Worm (Caenorhabditis elegans) whole organism, mixed stage, embryonic: Measurements from ENCODE around the gene K10C2.14.

ENCODE experiments used
- bed-3 ChIP-seq: fragments of 200-800 bp; sonication (Bioruptor generic); optimal IDR thresholded peaks from 3 replicates; lab custom pipeline; 2018; ENCODE audit warnings: mild to moderate bottlenecking, missing genetic modification characterization, moderate library complexity, missing compliant biosample characterization
- blmp-1 ChIP-seq: fragments of 150-350 bp; optimal IDR thresholded peaks from 2 replicates; lab custom pipeline; 2014; ENCODE audit warnings: missing biosample characterization, missing genetic modification characterization
- ceh-39 ChIP-seq: fragments of 150-350 bp; optimal IDR thresholded peaks from 2 replicates; lab custom pipeline; 2014; ENCODE audit warnings: missing biosample characterization, missing genetic modification characterization
- ceh-43 ChIP-seq: fragments of 200-800 bp; sonication (Bioruptor generic); optimal IDR thresholded peaks from 2 replicates; lab custom pipeline; 2018; ENCODE audit warnings: mild to moderate bottlenecking, missing genetic modification characterization, moderate library complexity, missing compliant biosample characterization
- ces-1 ChIP-seq: fragments of 150-350 bp; optimal IDR thresholded peaks from 2 replicates; lab custom pipeline; 2014; ENCODE audit warnings: missing biosample characterization, missing genetic modification reagents, missing genetic modification characterization
- cnd-1 ChIP-seq: fragments of 200-800 bp; sonication (Bioruptor generic); optimal IDR thresholded peaks from 2 replicates; lab custom pipeline; 2018; ENCODE audit warnings: mild to moderate bottlenecking, missing genetic modification characterization, missing compliant biosample characterization
- drap-1 ChIP-seq: fragments of 200-800 bp; sonication (Bioruptor generic); optimal IDR thresholded peaks from 3 replicates; lab custom pipeline; 2018; ENCODE audit warnings: mild to moderate bottlenecking, missing genetic modification characterization, missing compliant biosample characterization
- elt-1 ChIP-seq: sonication (generic microtip); optimal IDR thresholded peaks from 2 replicates; lab custom pipeline; 2017; ENCODE audit warnings: missing genetic modification characterization, mild to moderate bottlenecking, missing compliant biosample characterization, antibody characterized with exemption, moderate library complexity, borderline replicate concordance; ENCODE audit not compliant: insufficient read depth
- flh-1 ChIP-seq: fragments of 200-800 bp; sonication (Bioruptor generic); optimal IDR thresholded peaks from 2 replicates; lab custom pipeline; 2018; ENCODE audit warnings: mild to moderate bottlenecking, missing genetic modification characterization, moderate library complexity, missing compliant biosample characterization
- ham-2 ChIP-seq: fragments of 200-800 bp; sonication (Bioruptor generic); optimal IDR thresholded peaks from 2 replicates; lab custom pipeline; 2018; ENCODE audit warnings: mild to moderate bottlenecking, missing genetic modification characterization, missing compliant biosample characterization
- lin-13 ChIP-seq: fragments of 150-350 bp; optimal IDR thresholded peaks from 2 replicates; lab custom pipeline; 2014; ENCODE audit warnings: missing biosample characterization, missing genetic modification characterization
- lsy-2 ChIP-seq: fragments of 150-350 bp; optimal IDR thresholded peaks from 2 replicates; lab custom pipeline; 2014; ENCODE audit warnings: missing biosample characterization, missing genetic modification characterization
- mab-5 ChIP-seq: fragments of 150-350 bp; optimal IDR thresholded peaks from 2 replicates; lab custom pipeline; 2014; ENCODE audit warnings: missing biosample characterization, missing genetic modification characterization
- mep-1 ChIP-seq: fragments of 150-350 bp; optimal IDR thresholded peaks from 2 replicates; lab custom pipeline; 2017; ENCODE audit warnings: missing biosample characterization, missing genetic modification reagents, missing genetic modification characterization, inconsistent platforms
- mls-2 ChIP-seq: sonication (generic microtip); optimal IDR thresholded peaks from 2 replicates; lab custom pipeline; 2016; ENCODE audit warnings: mild to moderate bottlenecking, missing genetic modification characterization, moderate library complexity, missing compliant biosample characterization
- nhr-12 ChIP-seq: fragments of 150-350 bp; optimal IDR thresholded peaks from 2 replicates; lab custom pipeline; 2014; ENCODE audit warnings: missing biosample characterization, missing genetic modification characterization
- nhr-2 ChIP-seq: fragments of 150-350 bp; optimal IDR thresholded peaks from 2 replicates; lab custom pipeline; 2014; ENCODE audit warnings: missing biosample characterization, missing genetic modification characterization
- nhr-237 ChIP-seq: fragments of 150-350 bp; optimal IDR thresholded peaks from 2 replicates; lab custom pipeline; 2014; ENCODE audit warnings: missing biosample characterization, missing genetic modification characterization
- nhr-28 ChIP-seq: fragments of 150-350 bp; optimal IDR thresholded peaks from 2 replicates; lab custom pipeline; 2014; ENCODE audit warnings: missing biosample characterization, missing genetic modification characterization
- nhr-76 ChIP-seq: sonication (generic microtip); optimal IDR thresholded peaks from 2 replicates; lab custom pipeline; 2017; ENCODE audit warnings: missing biosample characterization, missing genetic modification characterization
- pha-4 ChIP-seq: fragments of 150-350 bp; optimal IDR thresholded peaks from 2 replicates; lab custom pipeline; 2018; ENCODE audit warnings: missing biosample characterization, missing genetic modification reagents, missing genetic modification characterization
- sem-2 ChIP-seq: fragments of 200-800 bp; sonication (Bioruptor generic); optimal IDR thresholded peaks from 2 replicates; lab custom pipeline; 2018; ENCODE audit warnings: mild to moderate bottlenecking, missing genetic modification characterization, missing compliant biosample characterization
- snpc-4 ChIP-seq: fragments of 150-350 bp; optimal IDR thresholded peaks from 2 replicates; lab custom pipeline; 2014; ENCODE audit warnings: missing biosample characterization, missing genetic modification characterization
- sptf-1 ChIP-seq: sonication (generic microtip); optimal IDR thresholded peaks from 2 replicates; lab custom pipeline; 2017; ENCODE audit warnings: mild to moderate bottlenecking, missing genetic modification characterization, moderate library complexity, missing compliant biosample characterization
- tbx-8 ChIP-seq: fragments of 200-800 bp; sonication (Bioruptor generic); optimal IDR thresholded peaks from 2 replicates; lab custom pipeline; 2018; ENCODE audit warnings: mild to moderate bottlenecking, missing genetic modification characterization, moderate library complexity, missing compliant biosample characterization
- unc-120 ChIP-seq: sonication (generic microtip); optimal IDR thresholded peaks from 2 replicates; lab custom pipeline; 2017; ENCODE audit warnings: missing genetic modification characterization, missing compliant biosample characterization; ENCODE audit not compliant: poor library complexity, severe bottlenecking
- unc-39 ChIP-seq: fragments of 150-350 bp; optimal IDR thresholded peaks from 2 replicates; lab custom pipeline; 2014; ENCODE audit warnings: missing biosample characterization, missing genetic modification characterization
- unc-62 ChIP-seq: fragments of 150-350 bp; optimal IDR thresholded peaks from 2 replicates; lab custom pipeline; 2014; ENCODE audit warnings: missing biosample characterization, missing genetic modification reagents, missing genetic modification characterization
- ztf-11 ChIP-seq: fragments of 150-350 bp; optimal IDR thresholded peaks from 2 replicates; lab custom pipeline; 2014; ENCODE audit warnings: missing biosample characterization, missing genetic modification characterization

The K10C2.14 gene

ce11 chrX:6467462-6467861 lies 27.1 kb upstream of the K10C2.14 start, which contains the start of gene C15B12.3:
Gene C15B12.3, minus strand, starts transcription at chrX:6467562.
- TF ChIP-seq ceh-39 (tag; lab: Kevin White, UChicago) (no peak), sem-2 (GFP tag; lab: Kevin White, UChicago) (no peak), flh-1 (no peak), nhr-28 (tag; lab: Kevin White, UChicago) (no peak), lin-13 (tag; lab: Kevin White, UChicago) (no peak), mls-2 (tag; lab: Kevin White, UChicago) (no peak), nhr-76 (tag; lab: Kevin White, UChicago) (no peak), lsy-2 (tag; lab: Kevin White, UChicago) (no peak), ham-2 (GFP tag; lab: Kevin White, UChicago) (no peak)

ce11 chrX:6462995-6463462 lies 22.7 kb upstream of the K10C2.14 start, which contains the start of gene C15B12.2:
Gene C15B12.2, plus strand, starts transcription at chrX:6463412.
- no peak for TF ChIP-seq flh-1
- no peak for TF ChIP-seq nhr-28 (tag; lab: Kevin White, UChicago)
- TF ChIP-seq nhr-2 (tag; lab: Kevin White, UChicago) = no peak
- TF ChIP-seq nhr-12 (tag; lab: Kevin White, UChicago) = no peak
- TF ChIP-seq lin-13 (tag; lab: Kevin White, UChicago) = no peak
- TF ChIP-seq drap-1 (GFP tag; lab: Kevin White, UChicago) = no peak
- TF ChIP-seq sem-2 (GFP tag; lab: Kevin White, UChicago) = no peak
- TF ChIP-seq sptf-1 (tag; lab: Kevin White, UChicago) = no peak
- TF ChIP-seq mab-5 (tag; lab: Kevin White, UChicago) = no peak
- TF ChIP-seq unc-120 (tag; lab: Kevin White, UChicago) = no peak
- TF ChIP-seq ceh-43 (GFP tag; lab: Kevin White, UChicago) = no peak
- TF ChIP-seq lsy-2 (tag; lab: Kevin White, UChicago) = no peak
- no peak for TF ChIP-seq bed-3 (GFP tag; lab: Kevin White, UChicago)
- no peak for TF ChIP-seq ham-2 (GFP tag; lab: Kevin White, UChicago)

ce11 chrX:6462479-6462878 lies 22.1 kb upstream of the K10C2.14 start:
- TF ChIP-seq blmp-1 (no peak), nhr-12 (tag; lab: Kevin White, UChicago) (no peak), snpc-4 (no peak), lin-13 (tag; lab: Kevin White, UChicago) (no peak), mep-1 (tag; lab: Kevin White, UChicago) (no peak), unc-62 (GFP tag; lab: Kevin White, UChicago) (no peak), cnd-1 (tag; lab: Kevin White, UChicago) (no peak), ztf-11 (tag; lab: Kevin White, UChicago) (no peak), sptf-1 (tag; lab: Kevin White, UChicago) (no peak)

- TF ChIP-seq tbx-8 (GFP tag; lab: Kevin White, UChicago) (no peak), elt-1 (tag; lab: Kevin White, UChicago) (no peak), flh-1 (no peak), sptf-1 (tag; lab: Kevin White, UChicago) (no peak), bed-3 (GFP tag; lab: Kevin White, UChicago) (no peak), cnd-1 (tag; lab: Kevin White, UChicago) (no peak), ces-1 (GFP tag; lab: Kevin White, UChicago) (no peak)
Measured at ce11 chrX:6461729-6462128, 21.4 kb upstream of the K10C2.14 start, which contains the start of gene K04E7.1. Gene K04E7.1, plus strand, starts transcription at chrX:6462029.

- TF ChIP-seq nhr-237 = no peak
- no peak for TF ChIP-seq pha-4 (tag; lab: Kevin White, UChicago)
- no peak for TF ChIP-seq nhr-12 (tag; lab: Kevin White, UChicago)
- no peak for TF ChIP-seq sem-2 (GFP tag; lab: Kevin White, UChicago)
- no peak for TF ChIP-seq unc-39
- no peak for TF ChIP-seq blmp-1
- TF ChIP-seq nhr-76 (tag; lab: Kevin White, UChicago) = no peak
- no peak for TF ChIP-seq lin-13 (tag; lab: Kevin White, UChicago)
- TF ChIP-seq flh-1 = no peak
- no peak for TF ChIP-seq drap-1 (GFP tag; lab: Kevin White, UChicago)
- no peak for TF ChIP-seq mab-5 (tag; lab: Kevin White, UChicago)
- no peak for TF ChIP-seq snpc-4
- TF ChIP-seq, all 35 proteins: peak for 0
Measured at ce11 chrX:6460123-6460522, 19.8 kb upstream of the K10C2.14 start.
